Fruit fly (Drosophila melanogaster) whole organism, embryonic: ENCODE measurements around the gene ple.
A peak's percentile ranks its signal among the peaks of the same experiment; 100 is the strongest.

Source experiments
- Bgb ChIP-seq: fragments of 200-800 bp; sonication (Bioruptor generic); IDR thresholded peaks from 2 replicates; pipeline ENCODE4 v1.3.6; 2022; ENCODE audit warnings: missing biosample characterization, missing genetic modification characterization; ENCODE audit not compliant: partially characterized antibody
- CG10147 ChIP-seq: fragments of 200-800 bp; sonication (Bioruptor generic); optimal IDR thresholded peaks from 2 replicates; lab custom pipeline; 2019; ENCODE audit warnings: missing biosample characterization, mild to moderate bottlenecking, missing genetic modification characterization, moderate library complexity
- CG11456 ChIP-seq: fragments of 200-800 bp; sonication (Bioruptor generic); IDR thresholded peaks from 3 replicates; pipeline ENCODE4 v1.3.6; 2022; ENCODE audit warnings: missing biosample characterization, missing genetic modification characterization
- CG11504 ChIP-seq: fragments of 200-800 bp; sonication (Bioruptor generic); optimal IDR thresholded peaks from 3 replicates; lab custom pipeline; 2019; ENCODE audit warnings: missing biosample characterization, mild to moderate bottlenecking, missing genetic modification characterization, moderate library complexity
- CG13296 ChIP-seq: fragments of 200-800 bp; sonication (Bioruptor generic); optimal IDR thresholded peaks from 3 replicates; lab custom pipeline; 2018; ENCODE audit warnings: missing biosample characterization, mild to moderate bottlenecking, missing genetic modification characterization
- CG13624 ChIP-seq: fragments of 200-800 bp; sonication (Bioruptor generic); optimal IDR thresholded peaks from 2 replicates; lab custom pipeline; 2016; ENCODE audit warnings: missing biosample characterization, missing genetic modification characterization
- CG15696 ChIP-seq: fragments of 200-800 bp; sonication (Bioruptor generic); optimal IDR thresholded peaks from 2 replicates; lab custom pipeline; 2019; ENCODE audit warnings: missing biosample characterization, mild to moderate bottlenecking, missing genetic modification characterization, moderate library complexity
- CG17612 ChIP-seq: fragments of 200-800 bp; sonication (Bioruptor generic); IDR thresholded peaks from 2 replicates; pipeline ENCODE4 v1.3.6; 2022; ENCODE audit warnings: missing biosample characterization, missing genetic modification characterization
- CG18011 ChIP-seq: fragments of 200-800 bp; sonication (Bioruptor generic); optimal IDR thresholded peaks from 2 replicates; lab custom pipeline; 2017; ENCODE audit warnings: missing biosample characterization, missing genetic modification characterization, mild to moderate bottlenecking, moderate library complexity, missing genotype
- CG2875 ChIP-seq: fragments of 200-800 bp; sonication (Bioruptor generic); optimal IDR thresholded peaks from 2 replicates; lab custom pipeline; 2017; ENCODE audit warnings: missing biosample characterization, mild to moderate bottlenecking, missing genetic modification characterization, missing genetic modification reagents
- CG3065 ChIP-seq: fragments of 200-800 bp; sonication (Bioruptor generic); optimal IDR thresholded peaks from 2 replicates; lab custom pipeline; 2016; ENCODE audit warnings: missing biosample characterization, missing genetic modification characterization
- CG32767 ChIP-seq: fragments of 200-800 bp; sonication (Bioruptor generic); IDR thresholded peaks from 2 replicates; pipeline ENCODE4 v1.3.6; 2022; ENCODE audit warnings: missing biosample characterization, missing genetic modification characterization
- CG5953 ChIP-seq: fragments of 200-800 bp; sonication (Bioruptor generic); IDR thresholded peaks from 2 replicates; pipeline ENCODE4 v1.3.6; 2022; ENCODE audit warnings: missing biosample characterization, missing genetic modification characterization
- CG6272 ChIP-seq: fragments of 200-800 bp; sonication (Bioruptor generic); IDR thresholded peaks from 2 replicates; pipeline ENCODE4 v1.3.6; 2022; ENCODE audit warnings: missing biosample characterization, missing genetic modification characterization
- CG8290 ChIP-seq, 3 experiments: fragments of 200-800 bp; sonication (Bioruptor generic); optimal IDR thresholded peaks; 2 replicates each; lab custom pipeline; 2016 to 2019; ENCODE audit warnings: missing biosample characterization in 3 of 3, missing genetic modification characterization in 3 of 3, mild to moderate bottlenecking in 2 of 3, moderate library complexity in 1 of 3
- CG9797 ChIP-seq: fragments of 200-800 bp; sonication (Bioruptor generic); optimal IDR thresholded peaks from 3 replicates; lab custom pipeline; 2018; ENCODE audit warnings: missing biosample characterization, mild to moderate bottlenecking, missing genetic modification characterization
- CG9932 ChIP-seq: fragments of 200-800 bp; sonication (Bioruptor generic); IDR thresholded peaks from 2 replicates; pipeline ENCODE4 v1.3.6; 2022; ENCODE audit warnings: missing biosample characterization, missing genetic modification characterization
- CTCF ChIP-seq: fragments of 200-800 bp; sonication (Bioruptor generic); optimal IDR thresholded peaks from 2 replicates; lab custom pipeline; 2017; ENCODE audit warnings: missing biosample characterization, mild to moderate bottlenecking, missing genetic modification characterization, moderate library complexity
- Fer1 ChIP-seq: fragments of 200-800 bp; sonication (Bioruptor generic); optimal IDR thresholded peaks from 2 replicates; lab custom pipeline; 2017; ENCODE audit warnings: missing biosample characterization, mild to moderate bottlenecking, missing genetic modification characterization
- Fer2 ChIP-seq: fragments of 200-800 bp; sonication (Bioruptor generic); optimal IDR thresholded peaks from 2 replicates; lab custom pipeline; 2018; ENCODE audit warnings: missing biosample characterization, mild to moderate bottlenecking, missing genetic modification characterization, moderate library complexity
- Hmr ChIP-seq: fragments of 200-800 bp; sonication (Bioruptor generic); optimal IDR thresholded peaks from 3 replicates; lab custom pipeline; 2017; ENCODE audit warnings: mild to moderate bottlenecking, missing biosample characterization, missing genetic modification reagents, missing genetic modification characterization
- Lpt ChIP-seq: fragments of >200 bp; optimal IDR thresholded peaks from 2 replicates; lab custom pipeline; 2018; ENCODE audit warnings: missing biosample characterization, missing genetic modification characterization
- Mad ChIP-seq: fragments of 200-800 bp; sonication (Bioruptor generic); optimal IDR thresholded peaks from 2 replicates; lab custom pipeline; 2016; ENCODE audit warnings: missing biosample characterization, missing genetic modification characterization
- Meics ChIP-seq: fragments of 200-800 bp; sonication (Bioruptor generic); optimal IDR thresholded peaks from 2 replicates; lab custom pipeline; 2017; ENCODE audit warnings: missing biosample characterization, mild to moderate bottlenecking, missing genetic modification characterization
- NC2α ChIP-seq: fragments of 200-800 bp; sonication (Bioruptor generic); optimal IDR thresholded peaks from 2 replicates; lab custom pipeline; 2016; ENCODE audit warnings: missing biosample characterization, missing genetic modification characterization
- Oaz ChIP-seq: fragments of 200-800 bp; sonication (Bioruptor generic); IDR thresholded peaks from 2 replicates; pipeline ENCODE4 v1.3.6; 2022; ENCODE audit warnings: missing biosample characterization, missing genetic modification characterization
- Rfx ChIP-seq: fragments of 200-800 bp; sonication (Bioruptor generic); IDR thresholded peaks from 2 replicates; pipeline ENCODE4 v1.3.6; 2022; ENCODE audit warnings: missing biosample characterization, missing genetic modification characterization
- Sox102F ChIP-seq: fragments of 200-800 bp; sonication (Bioruptor generic); optimal IDR thresholded peaks from 2 replicates; lab custom pipeline; 2018; ENCODE audit warnings: missing biosample characterization, mild to moderate bottlenecking, missing genetic modification characterization, moderate library complexity
- TFAM ChIP-seq: fragments of 200-800 bp; sonication (Bioruptor generic); optimal IDR thresholded peaks from 2 replicates; lab custom pipeline; 2017; ENCODE audit warnings: missing biosample characterization, missing genetic modification characterization, inconsistent platforms
- Xbp1 ChIP-seq: fragments of 200-800 bp; sonication (Bioruptor generic); optimal IDR thresholded peaks from 3 replicates; lab custom pipeline; 2016; ENCODE audit warnings: missing biosample characterization, mild to moderate bottlenecking, missing genetic modification characterization
- YL-1 ChIP-seq: fragments of 200-800 bp; sonication (Bioruptor generic); optimal IDR thresholded peaks from 3 replicates; lab custom pipeline; 2017; ENCODE audit warnings: missing biosample characterization, mild to moderate bottlenecking, missing genetic modification characterization
- ab ChIP-seq: fragments of 200-800 bp; sonication (Bioruptor generic); optimal IDR thresholded peaks from 2 replicates; lab custom pipeline; 2016; ENCODE audit warnings: missing biosample characterization, missing genetic modification characterization
- bbx ChIP-seq: fragments of 200-800 bp; sonication (Bioruptor generic); IDR thresholded peaks from 2 replicates; pipeline ENCODE4 v1.3.6; 2022; ENCODE audit warnings: missing biosample characterization, missing genetic modification characterization; ENCODE audit not compliant: partially characterized antibody
- cad ChIP-seq: fragments of >200 bp; optimal IDR thresholded peaks from 2 replicates; lab custom pipeline; 2017; ENCODE audit warnings: missing biosample characterization, missing genetic modification characterization
- ci ChIP-seq: fragments of 200-800 bp; sonication (Bioruptor generic); IDR thresholded peaks from 3 replicates; pipeline ENCODE4 v1.3.6; 2022; ENCODE audit warnings: missing biosample characterization, missing genetic modification characterization
- dan ChIP-seq: fragments of 200-800 bp; sonication (Bioruptor generic); IDR thresholded peaks from 2 replicates; pipeline ENCODE4 v1.3.6; 2022; ENCODE audit warnings: missing biosample characterization, missing genetic modification characterization
- ems ChIP-seq: fragments of 200-800 bp; sonication (Bioruptor generic); optimal IDR thresholded peaks from 3 replicates; lab custom pipeline; 2016; ENCODE audit warnings: missing biosample characterization, missing genetic modification characterization
- esg ChIP-seq: fragments of 200-800 bp; sonication (Bioruptor generic); conservative IDR thresholded peaks from 2 replicates; pipeline ENCODE4 v1.3.6; 2022; ENCODE audit warnings: missing biosample characterization, missing genetic modification characterization
- ewg ChIP-seq: fragments of 200-800 bp; sonication (Bioruptor generic); optimal IDR thresholded peaks from 3 replicates; lab custom pipeline; 2017; ENCODE audit warnings: mild to moderate bottlenecking, missing biosample characterization, missing genetic modification reagents, missing genetic modification characterization
- fu2 ChIP-seq: fragments of 200-800 bp; sonication (Bioruptor generic); optimal IDR thresholded peaks from 2 replicates; lab custom pipeline; 2016; ENCODE audit warnings: missing biosample characterization, missing genetic modification characterization
- gce ChIP-seq: fragments of 200-800 bp; sonication (Bioruptor generic); IDR thresholded peaks from 3 replicates; pipeline ENCODE4 v1.3.6; 2022; ENCODE audit warnings: missing biosample characterization, missing genetic modification characterization
- kay ChIP-seq: fragments of 200-800 bp; sonication (Bioruptor generic); optimal IDR thresholded peaks from 2 replicates; lab custom pipeline; 2016; ENCODE audit warnings: missing biosample characterization, missing genetic modification characterization
- lola ChIP-seq, 3 experiments: fragments of >200 bp in 2 of 3; fragments of 200-800 bp in 1 of 3; sonication (Bioruptor generic) in 1 of 3; optimal IDR thresholded peaks; 2 replicates each; lab custom pipeline; 2017 to 2019; ENCODE audit warnings: missing biosample characterization in 3 of 3, missing genetic modification characterization in 3 of 3, mild to moderate bottlenecking in 1 of 3, moderate library complexity in 1 of 3
- mirr ChIP-seq: fragments of 200-800 bp; sonication (Bioruptor generic); optimal IDR thresholded peaks from 3 replicates; lab custom pipeline; 2018; ENCODE audit warnings: missing biosample characterization, mild to moderate bottlenecking, missing genetic modification characterization
- nau ChIP-seq: fragments of 200-800 bp; sonication (Bioruptor generic); optimal IDR thresholded peaks from 3 replicates; lab custom pipeline; 2017; ENCODE audit warnings: missing biosample characterization, mild to moderate bottlenecking, missing genetic modification characterization, missing genetic modification reagents
- nmo ChIP-seq: fragments of 200-800 bp; sonication (Bioruptor generic); optimal IDR thresholded peaks from 2 replicates; lab custom pipeline; 2018; ENCODE audit warnings: missing biosample characterization, mild to moderate bottlenecking, missing genetic modification characterization, moderate library complexity
- org-1 ChIP-seq: fragments of 200-800 bp; sonication (Bioruptor generic); optimal IDR thresholded peaks from 2 replicates; lab custom pipeline; 2017; ENCODE audit warnings: missing biosample characterization, missing genetic modification characterization
- seq ChIP-seq: fragments of 200-800 bp; sonication (Bioruptor generic); IDR thresholded peaks from 2 replicates; pipeline ENCODE4 v1.3.6; 2022; ENCODE audit warnings: missing biosample characterization, missing genetic modification characterization
- vfl ChIP-seq: fragments of 200-800 bp; sonication (Bioruptor generic); optimal IDR thresholded peaks from 2 replicates; lab custom pipeline; 2016; ENCODE audit warnings: missing biosample characterization, missing genetic modification characterization

The ple gene

DNA sequence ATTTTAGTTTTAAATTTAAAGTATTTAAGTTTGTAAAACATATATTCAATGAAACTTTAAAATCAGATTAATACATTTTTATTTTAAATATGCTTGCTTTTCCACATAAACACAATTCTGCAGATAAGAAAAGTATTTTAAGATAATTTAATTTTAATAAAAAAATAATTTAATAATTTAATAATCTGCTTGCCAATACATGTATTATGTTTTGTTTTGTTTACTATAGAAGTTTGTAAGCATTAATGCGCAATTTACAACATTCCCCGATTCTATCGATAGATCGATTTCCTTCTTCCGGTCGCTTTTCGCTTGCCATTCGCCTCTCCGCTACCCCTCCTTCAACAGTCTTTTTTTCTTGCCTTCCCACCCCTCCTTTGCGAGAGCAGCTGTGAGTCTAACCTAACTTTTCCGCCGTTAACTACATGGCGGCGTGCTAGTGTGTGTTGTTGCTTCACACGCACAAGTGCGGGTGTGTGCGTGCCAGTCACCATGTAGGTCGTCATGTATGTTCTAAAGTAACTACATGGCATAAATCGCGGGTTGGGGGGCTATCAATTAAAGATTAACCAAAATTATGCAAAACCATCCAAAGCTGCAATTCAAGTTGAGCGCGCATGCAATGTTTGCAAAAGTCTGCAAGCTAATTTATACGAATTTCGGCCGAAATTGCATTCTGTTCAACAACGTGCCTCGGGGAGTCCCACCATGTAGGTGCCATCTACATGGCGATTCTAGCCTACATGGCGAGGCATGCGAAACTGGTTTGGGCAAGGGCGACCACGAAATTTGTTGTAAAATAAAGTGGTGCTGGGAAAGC lies 24.2 kb upstream of the ple start (continued):
- TF ChIP-seq CG6272 (no peak), vfl (GFP tag; lab: Kevin White, UChicago) (no peak), Fer1 (GFP tag; lab: Kevin White, UChicago) (no peak), Meics (GFP tag; lab: Kevin White, UChicago) (peak; percentile 56), Oaz (no peak), fu2 (peak; percentile 44), CG5953 (GFP tag; lab: Robert Waterston, UW) (no peak), YL-1 (GFP tag; lab: Kevin White, UChicago) (peak; percentile 98), Rfx (peak; percentile 67), ci (GFP tag; lab: Robert Waterston, UW) (peak; percentile 59; the same call in 2 of the 3 replicates), Sox102F (GFP tag; lab: Kevin White, UChicago) (no peak), CG8290 (GFP tag; optimal IDR thresholded peaks at IDR 0.05; lab: Kevin White, UChicago) (no peak), CG8290 (tag; optimal IDR thresholded peaks at IDR 0.05; lab: Kevin White, UChicago) (peak in 1 of 2 experiments; percentile 82), Bgb (GFP tag; lab: Robert Waterston, UW) (peak; percentile 72), CG3065 (no peak), ewg (GFP tag; lab: Kevin White, UChicago) (peak; percentile 18), cad (no peak), CG11504 (tag; lab: Kevin White, UChicago) (no peak), CG13624 (GFP tag; lab: Kevin White, UChicago) (peak; percentile 38), Mad (GFP tag; lab: Kevin White, UChicago) (no peak), ems (GFP tag; lab: Kevin White, UChicago) (no peak), lola (GFP tag; optimal IDR thresholded peaks at IDR 0.05; lab: Kevin White, UChicago) (peak in 1 of 3 experiments; percentile 46), CG9932 (GFP tag; lab: Robert Waterston, UW) (peak; percentile 38; the same call in 1 of the 2 replicates), CG15696 (tag; lab: Kevin White, UChicago) (peak; percentile 14), mirr (GFP tag; lab: Kevin White, UChicago) (peak; percentile 72), CG2875 (GFP tag; lab: Kevin White, UChicago) (no peak), CG11456 (GFP tag; lab: Robert Waterston, UW) (peak; percentile 54; the same call in 1 of the 3 replicates), nau (no peak), CG32767 (no peak), Xbp1 (GFP tag; lab: Kevin White, UChicago) (peak; percentile 4), kay (no peak), Fer2 (tag; lab: Kevin White, UChicago) (no peak), nmo (GFP tag; lab: Kevin White, UChicago) (peak; percentile 25), CG18011 (GFP tag; lab: Kevin White, UChicago) (no peak), NC2α (GFP tag; lab: Kevin White, UChicago) (no peak), esg (GFP tag; lab: Robert Waterston, UW) (no peak), CG9797 (no peak), dan (GFP tag; lab: Robert Waterston, UW) (no peak), bbx (GFP tag; lab: Robert Waterston, UW) (peak; percentile 51; the same call in 1 of the 2 replicates), ab (no peak), Lpt (GFP tag; lab: Kevin White, UChicago) (no peak), gce (GFP tag; lab: Robert Waterston, UW) (no peak), CG17612 (GFP tag; lab: Robert Waterston, UW) (no peak), Hmr (peak; percentile 51), CTCF (GFP tag; lab: Kevin White, UChicago) (peak; percentile 85), TFAM (no peak), CG10147 (no peak), CG13296 (GFP tag; lab: Kevin White, UChicago) (peak; percentile 35), seq (GFP tag; lab: Robert Waterston, UW) (peak; percentile 58; the same call in 1 of the 2 replicates), org-1 (GFP tag; lab: Kevin White, UChicago) (no peak)
